Fruit fly (Drosophila melanogaster) whole organism, embryonic: ENCODE results near the gene CG42763.

Experiments used
- Abd-B ChIP-seq: fragments of 200-800 bp; sonication (Bioruptor generic); optimal IDR thresholded peaks from 2 replicates; lab custom pipeline; 2018; ENCODE audit warnings: missing biosample characterization, mild to moderate bottlenecking, missing genetic modification characterization, moderate library complexity
- Atf3 ChIP-seq: fragments of 200-800 bp; sonication (Bioruptor generic); optimal IDR thresholded peaks from 3 replicates; lab custom pipeline; 2016; ENCODE audit warnings: missing biosample characterization, missing genetic modification characterization
- C15 ChIP-seq: fragments of 200-800 bp; sonication (Bioruptor generic); IDR thresholded peaks from 3 replicates; pipeline ENCODE4 v1.3.6; 2022; ENCODE audit warnings: missing biosample characterization, missing genetic modification characterization
- CG11085 ChIP-seq: fragments of 200-800 bp; sonication (Bioruptor generic); IDR thresholded peaks from 2 replicates; pipeline ENCODE4 v1.3.6; 2022; ENCODE audit warnings: missing biosample characterization, missing genetic modification characterization
- CG13287 ChIP-seq: fragments of 200-800 bp; sonication (Bioruptor generic); IDR thresholded peaks from 2 replicates; pipeline ENCODE4 v1.3.6; 2022; ENCODE audit warnings: missing biosample characterization, missing genetic modification characterization; ENCODE audit not compliant: partially characterized antibody
- CG14710 ChIP-seq: fragments of 200-800 bp; sonication (Bioruptor generic); optimal IDR thresholded peaks from 3 replicates; lab custom pipeline; 2019; ENCODE audit warnings: missing biosample characterization, mild to moderate bottlenecking, missing genetic modification characterization, moderate library complexity
- CG17612 ChIP-seq: fragments of 200-800 bp; sonication (Bioruptor generic); IDR thresholded peaks from 2 replicates; pipeline ENCODE4 v1.3.6; 2022; ENCODE audit warnings: missing biosample characterization, missing genetic modification characterization
- CG2889 ChIP-seq: fragments of 200-800 bp; sonication (Bioruptor generic); IDR thresholded peaks from 3 replicates; pipeline ENCODE4 v1.3.6; 2022; ENCODE audit warnings: missing biosample characterization, missing genetic modification characterization
- CG31224 ChIP-seq: fragments of 200-800 bp; sonication (Bioruptor generic); IDR thresholded peaks from 2 replicates; pipeline ENCODE4 v1.3.6; 2022; ENCODE audit warnings: missing biosample characterization, missing genetic modification characterization
- CG3407 ChIP-seq: fragments of 200-800 bp; sonication (Bioruptor generic); optimal IDR thresholded peaks from 2 replicates; lab custom pipeline; 2018; ENCODE audit warnings: missing biosample characterization, mild to moderate bottlenecking, missing genetic modification characterization
- CG34422 ChIP-seq: fragments of 200-800 bp; sonication (Bioruptor generic); IDR thresholded peaks from 3 replicates; pipeline ENCODE4 v1.3.6; 2022; ENCODE audit warnings: missing biosample characterization, missing genetic modification characterization
- CG3995 ChIP-seq: fragments of 200-800 bp; sonication (Bioruptor generic); optimal IDR thresholded peaks from 3 replicates; lab custom pipeline; 2016; ENCODE audit warnings: missing biosample characterization, missing genetic modification characterization
- CG5245 ChIP-seq: fragments of 200-800 bp; sonication (Bioruptor generic); optimal IDR thresholded peaks from 3 replicates; lab custom pipeline; 2016; ENCODE audit warnings: missing biosample characterization, missing genetic modification characterization
- CG6272 ChIP-seq: fragments of 200-800 bp; sonication (Bioruptor generic); IDR thresholded peaks from 2 replicates; pipeline ENCODE4 v1.3.6; 2022; ENCODE audit warnings: missing biosample characterization, missing genetic modification characterization
- CG7372 ChIP-seq: fragments of 200-800 bp; sonication (Bioruptor generic); IDR thresholded peaks from 2 replicates; pipeline ENCODE4 v1.3.6; 2022; ENCODE audit warnings: missing biosample characterization, missing genetic modification characterization
- CG7987 ChIP-seq: fragments of 200-800 bp; sonication (Bioruptor generic); optimal IDR thresholded peaks from 2 replicates; lab custom pipeline; 2018; ENCODE audit warnings: missing biosample characterization, mild to moderate bottlenecking, missing genetic modification characterization, moderate library complexity
- CG8478 ChIP-seq: fragments of >200 bp; optimal IDR thresholded peaks from 2 replicates; lab custom pipeline; 2018
- CG8944 ChIP-seq: fragments of 200-800 bp; sonication (Bioruptor generic); optimal IDR thresholded peaks from 3 replicates; lab custom pipeline; 2016; ENCODE audit warnings: missing biosample characterization, missing genetic modification characterization
- CG9932 ChIP-seq: fragments of 200-800 bp; sonication (Bioruptor generic); IDR thresholded peaks from 2 replicates; pipeline ENCODE4 v1.3.6; 2022; ENCODE audit warnings: missing biosample characterization, missing genetic modification characterization
- CrebB ChIP-seq: fragments of 200-800 bp; sonication (Bioruptor generic); optimal IDR thresholded peaks from 3 replicates; lab custom pipeline; 2018; ENCODE audit warnings: missing biosample characterization, mild to moderate bottlenecking, missing genetic modification characterization
- D19A ChIP-seq: fragments of 200-800 bp; optimal IDR thresholded peaks from 3 replicates; lab custom pipeline; 2019; ENCODE audit warnings: missing biosample characterization, mild to moderate bottlenecking, missing genetic modification characterization, moderate library complexity
- Dek ChIP-seq: fragments of 200-800 bp; sonication (Bioruptor generic); optimal IDR thresholded peaks from 3 replicates; lab custom pipeline; 2019; ENCODE audit warnings: missing biosample characterization, mild to moderate bottlenecking, missing genetic modification characterization, moderate library complexity
- Kr ChIP-seq: fragments of 200-800 bp; sonication (Bioruptor generic); optimal IDR thresholded peaks from 2 replicates; lab custom pipeline; 2017; ENCODE audit warnings: missing biosample characterization, mild to moderate bottlenecking, missing genetic modification characterization
- Mad ChIP-seq: fragments of 200-800 bp; sonication (Bioruptor generic); optimal IDR thresholded peaks from 2 replicates; lab custom pipeline; 2016; ENCODE audit warnings: missing biosample characterization, missing genetic modification characterization
- Max ChIP-seq: fragments of 200-800 bp; sonication (Bioruptor generic); optimal IDR thresholded peaks from 2 replicates; lab custom pipeline; 2016; ENCODE audit warnings: missing biosample characterization, mild to moderate bottlenecking, missing genetic modification characterization
- Meics ChIP-seq: fragments of 200-800 bp; sonication (Bioruptor generic); optimal IDR thresholded peaks from 2 replicates; lab custom pipeline; 2017; ENCODE audit warnings: missing biosample characterization, mild to moderate bottlenecking, missing genetic modification characterization
- Nf-YB ChIP-seq: fragments of 200-800 bp; sonication (Bioruptor generic); optimal IDR thresholded peaks from 3 replicates; lab custom pipeline; 2019; ENCODE audit warnings: missing biosample characterization, mild to moderate bottlenecking, missing genetic modification characterization, moderate library complexity
- Tbp ChIP-seq: fragments of >200 bp; optimal IDR thresholded peaks from 2 replicates; lab custom pipeline; 2018; ENCODE audit warnings: missing biosample characterization, missing genetic modification characterization
- abd-A ChIP-seq: fragments of 200-800 bp; sonication (Bioruptor generic); optimal IDR thresholded peaks from 3 replicates; lab custom pipeline; 2019; ENCODE audit warnings: missing biosample characterization, mild to moderate bottlenecking, missing genetic modification characterization, moderate library complexity
- ac ChIP-seq: fragments of 200-800 bp; sonication (Bioruptor generic); optimal IDR thresholded peaks from 3 replicates; lab custom pipeline; 2017; ENCODE audit warnings: missing biosample characterization, mild to moderate bottlenecking, missing genetic modification characterization
- bigmax ChIP-seq: fragments of 200-800 bp; sonication (Bioruptor generic); optimal IDR thresholded peaks from 2 replicates; lab custom pipeline; 2018; ENCODE audit warnings: missing biosample characterization, mild to moderate bottlenecking, missing genetic modification characterization
- bowl ChIP-seq: fragments of 200-800 bp; sonication (Bioruptor generic); IDR thresholded peaks from 2 replicates; pipeline ENCODE4 v1.3.6; 2022; ENCODE audit warnings: missing biosample characterization, missing genetic modification characterization
- chm ChIP-seq: fragments of 200-800 bp; sonication (Bioruptor generic); IDR thresholded peaks from 2 replicates; pipeline ENCODE4 v1.3.6; 2022; ENCODE audit warnings: missing biosample characterization, missing genetic modification characterization
- da ChIP-seq: fragments of 200-800 bp; sonication (Bioruptor generic); optimal IDR thresholded peaks from 2 replicates; lab custom pipeline; 2016; ENCODE audit warnings: missing biosample characterization, missing genetic modification characterization
- dan ChIP-seq: fragments of 200-800 bp; sonication (Bioruptor generic); IDR thresholded peaks from 2 replicates; pipeline ENCODE4 v1.3.6; 2022; ENCODE audit warnings: missing biosample characterization, missing genetic modification characterization
- disco-r ChIP-seq: fragments of 200-800 bp; sonication (Bioruptor generic); optimal IDR thresholded peaks from 2 replicates; lab custom pipeline; 2016; ENCODE audit warnings: missing biosample characterization, missing genetic modification characterization
- exex ChIP-seq: fragments of 200-800 bp; sonication (Bioruptor generic); optimal IDR thresholded peaks from 4 replicates; lab custom pipeline; 2018; ENCODE audit warnings: missing biosample characterization, mild to moderate bottlenecking, missing genetic modification characterization, moderate library complexity
- eyg ChIP-seq: fragments of 200-800 bp; sonication (Bioruptor generic); optimal IDR thresholded peaks from 3 replicates; lab custom pipeline; 2016; ENCODE audit warnings: missing biosample characterization, missing genetic modification characterization
- fd96Cb ChIP-seq: fragments of 200-800 bp; sonication (Bioruptor generic); optimal IDR thresholded peaks from 2 replicates; lab custom pipeline; 2018; ENCODE audit warnings: missing biosample characterization, mild to moderate bottlenecking, missing genetic modification characterization, moderate library complexity
- gsb ChIP-seq: fragments of 200-800 bp; sonication (Bioruptor generic); IDR thresholded peaks from 2 replicates; pipeline ENCODE4 v1.3.6; 2022; ENCODE audit warnings: missing biosample characterization, missing genetic modification characterization
- hb ChIP-seq: fragments of 200-800 bp; sonication (Bioruptor generic); IDR thresholded peaks from 3 replicates; pipeline ENCODE4 v1.3.6; 2022; ENCODE audit warnings: missing biosample characterization, missing genetic modification characterization; ENCODE audit not compliant: partially characterized antibody
- hbn ChIP-seq: fragments of 200-800 bp; sonication (Bioruptor generic); IDR thresholded peaks from 2 replicates; pipeline ENCODE4 v1.3.6; 2022; ENCODE audit warnings: missing biosample characterization, missing genetic modification characterization; ENCODE audit not compliant: partially characterized antibody
- lbe ChIP-seq: fragments of 200-800 bp; sonication (Bioruptor generic); optimal IDR thresholded peaks from 2 replicates; lab custom pipeline; 2016; ENCODE audit warnings: missing biosample characterization, mild to moderate bottlenecking, missing genetic modification characterization
- nom ChIP-seq: fragments of 200-800 bp; sonication (Bioruptor generic); optimal IDR thresholded peaks from 2 replicates; lab custom pipeline; 2017; ENCODE audit warnings: missing biosample characterization, missing genetic modification characterization, mild to moderate bottlenecking, moderate library complexity, missing genetic modification reagents
- org-1 ChIP-seq: fragments of 200-800 bp; sonication (Bioruptor generic); optimal IDR thresholded peaks from 2 replicates; lab custom pipeline; 2017; ENCODE audit warnings: missing biosample characterization, missing genetic modification characterization
- pan ChIP-seq, 4 experiments: fragments of >200 bp in 3 of 4; fragments of 200-800 bp in 1 of 4; sonication (Bioruptor generic) in 1 of 4; optimal IDR thresholded peaks in 3 of 4; IDR thresholded peaks in 1 of 4; 2 replicates each; pipeline versions ENCODE4 v1.3.6 to Lab custom; 2017 to 2022; ENCODE audit warnings: missing biosample characterization in 2 of 4, missing genetic modification characterization in 2 of 4, mixed read lengths in 1 of 4
- phol ChIP-seq: fragments of 200-800 bp; sonication (Bioruptor generic); optimal IDR thresholded peaks from 3 replicates; lab custom pipeline; 2018; ENCODE audit warnings: missing biosample characterization, mild to moderate bottlenecking, missing genetic modification characterization, moderate library complexity
- ranshi ChIP-seq: fragments of 200-800 bp; sonication (Bioruptor generic); IDR thresholded peaks from 2 replicates; pipeline ENCODE4 v1.3.6; 2022; ENCODE audit warnings: missing biosample characterization, missing genetic modification characterization
- ssp ChIP-seq: fragments of 200-800 bp; sonication (Bioruptor generic); IDR thresholded peaks from 2 replicates; pipeline ENCODE4 v1.3.6; 2022; ENCODE audit warnings: missing biosample characterization, missing genetic modification characterization
- tgo ChIP-seq: fragments of 200-800 bp; sonication (Bioruptor generic); IDR thresholded peaks from 3 replicates; pipeline ENCODE4 v1.3.6; 2022; ENCODE audit warnings: missing biosample characterization, missing genetic modification characterization
- trem ChIP-seq: fragments of 200-800 bp; optimal IDR thresholded peaks from 3 replicates; lab custom pipeline; 2019; ENCODE audit warnings: missing biosample characterization, mild to moderate bottlenecking, missing genetic modification characterization, moderate library complexity
- ttk ChIP-seq: fragments of 200-800 bp; sonication (Bioruptor generic); IDR thresholded peaks from 2 replicates; pipeline ENCODE4 v2.1.2; 2022; ENCODE audit warnings: missing biosample characterization, missing genetic modification characterization

Gene CG42763

dm6 chr2L:8097461-8097860 is 47.4 kb downstream of the CG42763 start (continued):
- TF ChIP-seq CG31224 (peak; percentile 31; the same call in 1 of the 2 replicates), org-1 (peak; percentile 3), D19A (peak; percentile 39), CrebB (tag; lab: Kevin White, UChicago) (peak; percentile 63), ttk (GFP tag; lab: Robert Waterston, UW) (no peak), Tbp (GFP tag; lab: Kevin White, UChicago) (no peak), CG17612 (GFP tag; lab: Robert Waterston, UW) (no peak), CG7372 (GFP tag; lab: Robert Waterston, UW) (no peak), Nf-YB (GFP tag; lab: Kevin White, UChicago) (peak; percentile 26), chm (peak; percentile 46; the same call in 1 of the 2 replicates), ac (GFP tag; lab: Kevin White, UChicago) (peak; percentile 29), Abd-B (GFP tag; lab: Kevin White, UChicago) (no peak), nom (peak; percentile 3), lbe (GFP tag; lab: Kevin White, UChicago) (no peak), CG8478 (lab: Kevin White, UChicago) (no peak), phol (tag; lab: Kevin White, UChicago) (no peak), dan (GFP tag; lab: Robert Waterston, UW) (no peak), Atf3 (GFP tag; lab: Kevin White, UChicago) (no peak), da (GFP tag; lab: Kevin White, UChicago) (no peak), CG8944 (no peak), CG9932 (GFP tag; lab: Robert Waterston, UW) (no peak), Max (no peak), eyg (no peak), CG2889 (GFP tag; lab: Robert Waterston, UW) (no peak), exex (tag; lab: Kevin White, UChicago) (peak; percentile 36), CG11085 (GFP tag; lab: Robert Waterston, UW) (no peak), CG13287 (GFP tag; lab: Robert Waterston, UW) (0 out of 2 replicates have a peak, but pooled peaks have one; percentile 12), hbn (GFP tag; lab: Robert Waterston, UW) (no peak), pan (optimal IDR thresholded peaks at IDR 0.05; lab: Kevin White, UChicago) (no peak), pan (GFP tag; optimal IDR thresholded peaks at IDR 0.05 in 1 of 2, IDR thresholded peaks at IDR 0.05 in 1 of 2) (no peak), abd-A (peak; percentile 76), Meics (GFP tag; lab: Kevin White, UChicago) (peak; percentile 69), bowl (no peak), CG6272 (no peak), CG5245 (GFP tag; lab: Kevin White, UChicago) (no peak), ranshi (peak; percentile 25; the same call in 1 of the 2 replicates), hb (GFP tag; lab: Robert Waterston, UW) (no peak), Mad (GFP tag; lab: Kevin White, UChicago) (no peak), Dek (tag; lab: Kevin White, UChicago) (peak; percentile 21), CG34422 (GFP tag; lab: Robert Waterston, UW) (0 out of 3 replicates have a peak, but pooled peaks have one; percentile 36), trem (tag; lab: Kevin White, UChicago) (no peak), Kr (no peak), C15 (GFP tag; lab: Robert Waterston, UW) (no peak), CG14710 (tag; lab: Kevin White, UChicago) (peak; percentile 21), CG3995 (no peak), tgo (GFP tag; lab: Robert Waterston, UW) (no peak), gsb (peak; percentile 49), fd96Cb (no peak), bigmax (GFP tag; lab: Kevin White, UChicago) (peak; percentile 50), ssp (GFP tag; lab: Robert Waterston, UW) (no peak), CG7987 (GFP tag; lab: Kevin White, UChicago) (peak; percentile 83), CG3407 (GFP tag; lab: Kevin White, UChicago) (peak; percentile 61), disco-r (GFP tag; lab: Kevin White, UChicago) (no peak)
